Worm (Caenorhabditis elegans) whole organism, early embryonic: ENCODE measurements around the gene perm-5.

Experiments used
- ama-1 ChIP-seq: fragments of 150-350 bp; optimal IDR thresholded peaks from 2 replicates; lab custom pipeline; 2014
- ceh-13 ChIP-seq: fragments of 200-800 bp; sonication (Bioruptor generic); optimal IDR thresholded peaks from 2 replicates; lab custom pipeline; 2018; ENCODE audit warnings: mild to moderate bottlenecking, missing genetic modification characterization, missing compliant biosample characterization
- ets-7 ChIP-seq: sonication (generic microtip); optimal IDR thresholded peaks from 2 replicates; lab custom pipeline; 2016; ENCODE audit warnings: missing genotype, missing genetic modification characterization, missing compliant biosample characterization
- hmg-4 ChIP-seq: fragments of 200-800 bp; sonication (Bioruptor generic); optimal IDR thresholded peaks from 2 replicates; lab custom pipeline; 2018; ENCODE audit warnings: mild to moderate bottlenecking, missing genetic modification characterization, missing compliant biosample characterization
- tbx-11 ChIP-seq: fragments of 200-800 bp; sonication (Bioruptor generic); IDR thresholded peaks from 2 replicates; pipeline ENCODE4 v1.3.6; 2022; ENCODE audit warnings: missing genetic modification characterization, missing compliant biosample characterization

- no peak for TF ChIP-seq ama-1 (lab: Kevin White, UChicago)
- no peak for TF ChIP-seq hmg-4 (GFP tag; lab: Kevin White, UChicago)
- no peak for TF ChIP-seq tbx-11 (GFP tag; lab: Robert Waterston, UW)
- no peak for TF ChIP-seq ets-7
- TF ChIP-seq ceh-13: no peak
These were observed 45.0 kb downstream of the perm-5 start for ce11 chrIV:5658225-5658624.
